Worm (Caenorhabditis elegans) whole organism, L1 larva: ENCODE measurements around the gene F22E5.22.

Experiments
- C16A3.4 ChIP-seq: fragments of 150-350 bp; optimal IDR thresholded peaks from 2 replicates; lab custom pipeline; 2014; ENCODE audit warnings: missing biosample characterization, missing genetic modification characterization
- F16B12.6 ChIP-seq: fragments of 150-350 bp; optimal IDR thresholded peaks from 2 replicates; lab custom pipeline; 2014; ENCODE audit warnings: missing biosample characterization, missing genetic modification characterization
- aha-1 ChIP-seq: fragments of 150-350 bp; optimal IDR thresholded peaks from 2 replicates; lab custom pipeline; 2014; ENCODE audit warnings: missing biosample characterization, missing genetic modification characterization
- alr-1 ChIP-seq: fragments of 200-800 bp; sonication (Bioruptor generic); optimal IDR thresholded peaks from 2 replicates; lab custom pipeline; 2018; ENCODE audit warnings: borderline replicate concordance, mild to moderate bottlenecking, missing genetic modification characterization, missing compliant biosample characterization
- aly-2 ChIP-seq: fragments of 150-350 bp; optimal IDR thresholded peaks from 2 replicates; lab custom pipeline; 2014; ENCODE audit warnings: missing biosample characterization, missing genetic modification characterization
- ama-1 ChIP-seq: fragments of 150-350 bp; optimal IDR thresholded peaks from 2 replicates; lab custom pipeline; 2014
- blmp-1 ChIP-seq: fragments of 150-350 bp; optimal IDR thresholded peaks from 2 replicates; lab custom pipeline; 2014; ENCODE audit warnings: missing biosample characterization, missing genetic modification characterization
- ceh-63 ChIP-seq: fragments of 200-800 bp; sonication (Bioruptor generic); optimal IDR thresholded peaks from 2 replicates; lab custom pipeline; 2018; ENCODE audit warnings: mild to moderate bottlenecking, missing genetic modification characterization, missing compliant biosample characterization
- ceh-88 ChIP-seq: fragments of 200-800 bp; sonication (Bioruptor generic); IDR thresholded peaks from 2 replicates; pipeline ENCODE4 v1.3.6; 2022; ENCODE audit warnings: missing genetic modification characterization, missing compliant biosample characterization
- ces-1 ChIP-seq: fragments of 150-350 bp; optimal IDR thresholded peaks from 2 replicates; lab custom pipeline; 2014; ENCODE audit warnings: missing biosample characterization, missing genetic modification reagents, missing genetic modification characterization
- dsc-1 ChIP-seq: sonication (generic microtip); optimal IDR thresholded peaks from 2 replicates; lab custom pipeline; 2016; ENCODE audit warnings: mild to moderate bottlenecking, missing genetic modification characterization, missing compliant biosample characterization
- efl-3 ChIP-seq: fragments of 200-800 bp; sonication (Bioruptor generic); optimal IDR thresholded peaks from 2 replicates; lab custom pipeline; 2018; ENCODE audit warnings: mild to moderate bottlenecking, missing genetic modification characterization, missing compliant biosample characterization
- egl-13 ChIP-seq: sonication (generic microtip); optimal IDR thresholded peaks from 2 replicates; lab custom pipeline; 2016; ENCODE audit warnings: missing genotype, missing genetic modification reagents, missing genetic modification characterization, missing compliant biosample characterization
- elt-3 ChIP-seq, 6 experiments: fragments of 150-350 bp in 1 of 6; sonication (generic microtip); optimal IDR thresholded peaks; 2 replicates each; lab custom pipeline; 2017 to 2018; ENCODE audit warnings: missing biosample characterization in 6 of 6, missing genetic modification characterization in 6 of 6, inconsistent platforms in 1 of 6
- ets-5 ChIP-seq: fragments of 200-800 bp; sonication (Bioruptor generic); IDR thresholded peaks from 2 replicates; pipeline ENCODE4 v1.3.6; 2022; ENCODE audit warnings: missing genetic modification characterization, missing compliant biosample characterization
- fkh-4 ChIP-seq: sonication (generic microtip); optimal IDR thresholded peaks from 2 replicates; lab custom pipeline; 2016; ENCODE audit warnings: missing compliant biosample characterization, missing genetic modification characterization, borderline replicate concordance
- fkh-8 ChIP-seq: sonication (generic microtip); optimal IDR thresholded peaks from 2 replicates; lab custom pipeline; 2016; ENCODE audit warnings: mild to moderate bottlenecking, missing genetic modification characterization, missing compliant biosample characterization
- fos-1 ChIP-seq: fragments of 150-350 bp; optimal IDR thresholded peaks from 2 replicates; lab custom pipeline; 2014; ENCODE audit warnings: missing biosample characterization, missing genetic modification characterization
- grh-1 ChIP-seq: fragments of 200-800 bp; sonication (Bioruptor generic); IDR thresholded peaks from 2 replicates; pipeline ENCODE4 v1.3.6; 2022; ENCODE audit warnings: missing genetic modification reagents, missing genetic modification characterization, missing compliant biosample characterization
- hlh-17 ChIP-seq: fragments of 200-800 bp; sonication (Bioruptor generic); optimal IDR thresholded peaks from 2 replicates; lab custom pipeline; 2018; ENCODE audit warnings: missing genetic modification characterization, mild to moderate bottlenecking, missing compliant biosample characterization, moderate library complexity, borderline replicate concordance
- hpl-2 ChIP-seq: fragments of 150-350 bp; optimal IDR thresholded peaks from 2 replicates; lab custom pipeline; 2014; ENCODE audit warnings: missing biosample characterization, missing genetic modification reagents, missing genetic modification characterization
- isw-1 ChIP-seq: fragments of 200-800 bp; sonication (Bioruptor generic); IDR thresholded peaks from 2 replicates; pipeline ENCODE4 v1.3.6; 2022; ENCODE audit warnings: missing genetic modification characterization, missing compliant biosample characterization
- lin-13 ChIP-seq: fragments of 150-350 bp; optimal IDR thresholded peaks from 2 replicates; lab custom pipeline; 2014; ENCODE audit warnings: missing biosample characterization, missing genetic modification reagents, missing genetic modification characterization
- lin-35 ChIP-seq, 2 experiments: fragments of 150-350 bp; optimal IDR thresholded peaks; 2 replicates each; lab custom pipeline; 2014; ENCODE audit warnings: missing biosample characterization in 2 of 2, missing genetic modification characterization in 2 of 2, missing genetic modification reagents in 2 of 2
- lin-39 ChIP-seq: fragments of 150-350 bp; optimal IDR thresholded peaks from 2 replicates; lab custom pipeline; 2014; ENCODE audit warnings: missing biosample characterization, missing genetic modification reagents, missing genetic modification characterization
- lir-3 ChIP-seq: sonication (generic microtip); optimal IDR thresholded peaks from 2 replicates; lab custom pipeline; 2016; ENCODE audit warnings: mild to moderate bottlenecking, missing genetic modification characterization, moderate library complexity, missing compliant biosample characterization; ENCODE audit not compliant: poor library complexity
- lsy-2 ChIP-seq, 2 experiments: fragments of 150-350 bp; optimal IDR thresholded peaks; 2 replicates each; lab custom pipeline; 2014; ENCODE audit warnings: missing biosample characterization in 2 of 2, missing genetic modification characterization in 2 of 2
- mep-1 ChIP-seq: fragments of 150-350 bp; optimal IDR thresholded peaks from 2 replicates; lab custom pipeline; 2014; ENCODE audit warnings: missing biosample characterization, missing genetic modification characterization
- nhr-20 ChIP-seq: sonication (generic microtip); optimal IDR thresholded peaks from 2 replicates; lab custom pipeline; 2016; ENCODE audit warnings: mild to moderate bottlenecking, missing genetic modification characterization, missing compliant biosample characterization
- nhr-237 ChIP-seq: fragments of 150-350 bp; optimal IDR thresholded peaks from 2 replicates; lab custom pipeline; 2014; ENCODE audit warnings: missing biosample characterization, missing genetic modification characterization
- nhr-28 ChIP-seq: fragments of 150-350 bp; optimal IDR thresholded peaks from 2 replicates; lab custom pipeline; 2014; ENCODE audit warnings: missing biosample characterization, missing genetic modification characterization
- nhr-47 ChIP-seq: sonication (generic microtip); optimal IDR thresholded peaks from 2 replicates; lab custom pipeline; 2016; ENCODE audit warnings: mild to moderate bottlenecking, missing genetic modification characterization, moderate library complexity, missing compliant biosample characterization
- nhr-76 ChIP-seq: sonication (generic microtip); optimal IDR thresholded peaks from 2 replicates; lab custom pipeline; 2017; ENCODE audit warnings: missing biosample characterization, missing genetic modification characterization
- nhr-77 ChIP-seq: fragments of 150-350 bp; optimal IDR thresholded peaks from 2 replicates; lab custom pipeline; 2014; ENCODE audit warnings: missing biosample characterization, missing genetic modification characterization
- nhr-84 ChIP-seq: sonication (generic microtip); optimal IDR thresholded peaks from 2 replicates; lab custom pipeline; 2017; ENCODE audit warnings: missing biosample characterization, missing genetic modification characterization
- nhr-90 ChIP-seq: sonication (generic microtip); optimal IDR thresholded peaks from 2 replicates; lab custom pipeline; 2016; ENCODE audit warnings: mild to moderate bottlenecking, missing genetic modification characterization, missing compliant biosample characterization; ENCODE audit not compliant: poor library complexity
- pag-3 ChIP-seq: sonication (generic microtip); optimal IDR thresholded peaks from 2 replicates; lab custom pipeline; 2017; ENCODE audit warnings: missing genetic modification characterization, mild to moderate bottlenecking, missing compliant biosample characterization, antibody characterized with exemption, borderline replicate concordance; ENCODE audit not compliant: insufficient read depth
- pax-3 ChIP-seq: fragments of 200-800 bp; sonication (Bioruptor generic); optimal IDR thresholded peaks from 2 replicates; lab custom pipeline; 2018; ENCODE audit warnings: mild to moderate bottlenecking, missing genetic modification characterization, moderate library complexity, missing compliant biosample characterization
- pqm-1 ChIP-seq: sonication (generic microtip); optimal IDR thresholded peaks from 3 replicates; lab custom pipeline; 2017; ENCODE audit warnings: missing biosample characterization, missing genetic modification characterization
- rnt-1 ChIP-seq: sonication (generic microtip); optimal IDR thresholded peaks from 2 replicates; lab custom pipeline; 2016; ENCODE audit warnings: mild to moderate bottlenecking, missing genetic modification characterization, moderate library complexity, missing compliant biosample characterization
- snpc-4 ChIP-seq: fragments of 150-350 bp; optimal IDR thresholded peaks from 2 replicates; lab custom pipeline; 2014; ENCODE audit warnings: missing biosample characterization, missing genetic modification characterization
- snu-23 ChIP-seq: sonication (generic microtip); optimal IDR thresholded peaks from 2 replicates; lab custom pipeline; 2016; ENCODE audit warnings: missing genetic modification characterization, missing compliant biosample characterization
- sptf-1 ChIP-seq: fragments of 150-350 bp; optimal IDR thresholded peaks from 2 replicates; lab custom pipeline; 2014; ENCODE audit warnings: missing biosample characterization, missing genetic modification characterization
- sup-37 ChIP-seq: fragments of 200-800 bp; sonication (Bioruptor generic); optimal IDR thresholded peaks from 2 replicates; lab custom pipeline; 2018; ENCODE audit warnings: mild to moderate bottlenecking, missing genetic modification characterization, missing compliant biosample characterization
- tbx-2 ChIP-seq: sonication (generic microtip); optimal IDR thresholded peaks from 2 replicates; lab custom pipeline; 2016; ENCODE audit warnings: missing genetic modification characterization, missing compliant biosample characterization
- unc-130 ChIP-seq: fragments of 150-350 bp; optimal IDR thresholded peaks from 2 replicates; lab custom pipeline; 2017; ENCODE audit warnings: missing biosample characterization, missing genetic modification characterization, inconsistent platforms
- unc-62 ChIP-seq: fragments of 150-350 bp; optimal IDR thresholded peaks from 2 replicates; lab custom pipeline; 2014; ENCODE audit warnings: missing biosample characterization, missing genetic modification reagents, missing genetic modification characterization
- unc-86 ChIP-seq: sonication (generic microtip); optimal IDR thresholded peaks from 2 replicates; lab custom pipeline; 2016; ENCODE audit warnings: missing genetic modification characterization, missing compliant biosample characterization
- vab-15 ChIP-seq: sonication (generic microtip); optimal IDR thresholded peaks from 2 replicates; lab custom pipeline; 2017; ENCODE audit warnings: missing genotype, mild to moderate bottlenecking, missing genetic modification characterization, missing compliant biosample characterization
- xbp-1 ChIP-seq: sonication (generic microtip); optimal IDR thresholded peaks from 2 replicates; lab custom pipeline; 2016; ENCODE audit warnings: missing genetic modification characterization, missing compliant biosample characterization
- zag-1 ChIP-seq: fragments of 150-350 bp; optimal IDR thresholded peaks from 2 replicates; lab custom pipeline; 2014; ENCODE audit warnings: missing biosample characterization, missing genetic modification characterization
- ztf-4 ChIP-seq: fragments of 150-350 bp; optimal IDR thresholded peaks from 2 replicates; lab custom pipeline; 2014; ENCODE audit warnings: missing biosample characterization, missing genetic modification characterization

F22E5.22 gene

DNA sequence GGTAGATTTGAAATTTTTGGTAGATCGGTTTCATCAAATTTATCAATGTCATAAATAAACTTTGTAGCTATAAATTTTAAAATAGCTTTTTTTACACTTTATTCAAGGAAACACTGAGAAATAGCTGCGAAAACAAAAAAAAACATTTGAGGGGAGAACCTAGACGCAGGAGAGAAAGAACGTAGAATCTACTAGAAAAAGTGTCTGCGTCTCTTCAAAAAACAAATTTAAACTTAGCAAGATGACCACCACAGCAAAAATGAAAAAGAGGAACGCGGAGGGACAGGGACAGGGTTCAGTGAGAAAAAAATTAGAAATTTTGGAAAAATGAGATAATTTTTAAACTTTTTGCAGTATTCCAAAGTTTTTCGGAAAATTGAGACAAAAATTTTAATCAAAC is 16.7 kb upstream of the F22E5.22 start (continued):
- no peak for TF ChIP-seq egl-13 (tag; lab: Kevin White, UChicago)
- TF ChIP-seq nhr-20 (tag; lab: Kevin White, UChicago): peak; percentile 49
- TF ChIP-seq nhr-84 (tag; lab: Kevin White, UChicago): no peak
- TF ChIP-seq lin-13: peak; percentile 38
- no peak for TF ChIP-seq grh-1
- TF ChIP-seq nhr-28 (tag; lab: Kevin White, UChicago): no peak
- peak; percentile 33 for TF ChIP-seq nhr-47 (tag; lab: Kevin White, UChicago)
- TF ChIP-seq aha-1 (tag; lab: Kevin White, UChicago): no peak
- TF ChIP-seq nhr-77: no peak
- TF ChIP-seq zag-1 (tag; lab: Kevin White, UChicago): no peak
- no peak for TF ChIP-seq fos-1 (tag; lab: Kevin White, UChicago)
- no peak for TF ChIP-seq ces-1 (GFP tag; lab: Kevin White, UChicago)
- no peak for TF ChIP-seq blmp-1 (tag; lab: Kevin White, UChicago)
- no peak for TF ChIP-seq alr-1 (tag; lab: Kevin White, UChicago)
- TF ChIP-seq unc-130 (tag; lab: Kevin White, UChicago): no peak
- TF ChIP-seq snpc-4 (tag; lab: Kevin White, UChicago): no peak
- TF ChIP-seq ceh-88 (GFP tag; lab: Robert Waterston, UW): no peak
- TF ChIP-seq dsc-1 (tag; lab: Kevin White, UChicago): no peak
- no peak for TF ChIP-seq ama-1 (lab: Kevin White, UChicago)
- TF ChIP-seq vab-15: no peak
- TF ChIP-seq isw-1: no peak
- no peak for TF ChIP-seq aly-2 (tag; lab: Kevin White, UChicago)
- TF ChIP-seq nhr-90 (tag; lab: Kevin White, UChicago): no peak
- peak; percentile 68 for TF ChIP-seq snu-23 (GFP tag; lab: Kevin White, UChicago)
- no peak for TF ChIP-seq ets-5 (GFP tag; lab: Robert Waterston, UW)
- no peak for TF ChIP-seq pag-3 (tag; lab: Kevin White, UChicago)
- TF ChIP-seq nhr-237 (tag; lab: Kevin White, UChicago): no peak
- no peak for TF ChIP-seq pax-3 (tag; lab: Kevin White, UChicago)
- TF ChIP-seq lin-35 (GFP tag; optimal IDR thresholded peaks at IDR 0.05; lab: Kevin White, UChicago): peak; percentile 5 to 11
- no peak for TF ChIP-seq sup-37 (GFP tag; lab: Kevin White, UChicago)
- TF ChIP-seq lir-3 (tag; lab: Kevin White, UChicago): no peak
- peak; percentile 21 for TF ChIP-seq xbp-1
- no peak for TF ChIP-seq elt-3 (tag; optimal IDR thresholded peaks at IDR 0.05; lab: Kevin White, UChicago)
- no peak for TF ChIP-seq unc-86 (tag; lab: Kevin White, UChicago)
- TF ChIP-seq ceh-63 (GFP tag; lab: Kevin White, UChicago): no peak
- TF ChIP-seq F16B12.6 (tag; lab: Kevin White, UChicago): no peak
- no peak for TF ChIP-seq lin-39 (tag; lab: Kevin White, UChicago)
- peak; percentile 52 for TF ChIP-seq fkh-8
- TF ChIP-seq pqm-1: no peak
- TF ChIP-seq nhr-76 (tag; lab: Kevin White, UChicago): no peak
- TF ChIP-seq tbx-2 (tag; lab: Kevin White, UChicago): no peak
- TF ChIP-seq fkh-4 (tag; lab: Kevin White, UChicago): no peak
- TF ChIP-seq hpl-2 (GFP tag; lab: Kevin White, UChicago): no peak
- peak; percentile 26 to 51 for TF ChIP-seq lsy-2 (tag; optimal IDR thresholded peaks at IDR 0.05; lab: Kevin White, UChicago)
- TF ChIP-seq ztf-4 (tag; lab: Kevin White, UChicago): no peak
- no peak for TF ChIP-seq unc-62
- no peak for TF ChIP-seq hlh-17 (GFP tag; lab: Kevin White, UChicago)
- peak; percentile 48 for TF ChIP-seq rnt-1 (tag; lab: Kevin White, UChicago)
- TF ChIP-seq sptf-1 (tag; lab: Kevin White, UChicago): no peak
- peak; percentile 44 for TF ChIP-seq mep-1 (tag; lab: Kevin White, UChicago)
- TF ChIP-seq C16A3.4 (tag; lab: Kevin White, UChicago): no peak
- no peak for TF ChIP-seq efl-3 (GFP tag; lab: Kevin White, UChicago)
